Worm (Caenorhabditis elegans) whole organism, L4/young adult: ENCODE data around the gene M70.5.
"Not testable (repeated sequence)": the region's sequence is repeated elsewhere in the genome, so short reads cannot be mapped to it uniquely, and the experiment has no call there.

Experiments used
- W03F9.2 ChIP-seq: fragments of 150-350 bp; optimal IDR thresholded peaks from 2 replicates; lab custom pipeline; 2014; ENCODE audit warnings: missing biosample characterization, missing genetic modification characterization
- dao-5 ChIP-seq: sonication (generic microtip); optimal IDR thresholded peaks from 2 replicates; lab custom pipeline; 2016; ENCODE audit warnings: missing genotype, missing genetic modification characterization, moderate library complexity, missing compliant biosample characterization
- him-1 ChIP-seq: sonication (generic microtip); optimal IDR thresholded peaks from 2 replicates; lab custom pipeline; 2016; ENCODE audit warnings: missing genotype, missing genetic modification reagents, missing genetic modification characterization, missing compliant biosample characterization

The M70.5 gene

DNA sequence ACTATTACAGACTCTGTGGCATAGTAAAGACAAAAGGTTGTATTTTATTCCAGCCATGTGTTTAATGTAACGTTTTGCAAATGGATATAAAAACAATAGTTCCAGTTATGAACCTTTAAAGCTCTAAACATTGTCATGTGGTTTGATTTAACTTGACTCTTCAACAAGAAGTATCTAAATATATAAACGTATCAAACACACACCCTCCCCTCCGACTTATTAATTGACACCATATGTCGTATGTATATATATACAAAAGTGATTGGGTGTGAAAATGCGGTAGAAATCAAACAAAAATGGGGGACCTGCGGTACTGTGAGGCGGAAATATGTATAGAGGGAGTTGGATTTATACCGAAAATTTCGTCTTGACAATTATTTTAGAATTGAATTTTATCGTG lies 23.0 kb upstream of the M70.5 start:
- TF ChIP-seq W03F9.2: no peak
- TF ChIP-seq dao-5: no peak
- TF ChIP-seq him-1 (tag; lab: Kevin White, UChicago): no peak

DNA sequence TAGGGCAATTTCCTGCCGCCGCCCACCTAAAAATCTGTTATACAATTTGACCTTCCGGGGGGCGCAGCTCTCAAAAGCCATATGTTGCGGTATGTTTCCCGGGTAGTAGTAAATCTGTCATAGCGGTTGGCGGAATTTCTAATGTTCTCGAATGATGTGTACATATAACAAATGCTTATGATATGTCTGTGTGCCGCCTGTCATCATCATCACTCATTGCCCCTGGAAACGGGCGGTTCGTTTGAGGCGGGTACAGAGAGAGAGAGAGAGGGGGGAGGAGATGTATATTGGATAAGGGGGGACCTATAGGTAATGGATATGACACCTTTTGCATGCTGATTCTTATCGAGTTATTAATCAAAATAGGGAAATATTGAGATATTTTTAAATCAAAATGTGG lies 21.2 kb upstream of the M70.5 start:
- TF ChIP-seq him-1 (tag; lab: Kevin White, UChicago) (no peak), dao-5 (no peak)

DNA sequence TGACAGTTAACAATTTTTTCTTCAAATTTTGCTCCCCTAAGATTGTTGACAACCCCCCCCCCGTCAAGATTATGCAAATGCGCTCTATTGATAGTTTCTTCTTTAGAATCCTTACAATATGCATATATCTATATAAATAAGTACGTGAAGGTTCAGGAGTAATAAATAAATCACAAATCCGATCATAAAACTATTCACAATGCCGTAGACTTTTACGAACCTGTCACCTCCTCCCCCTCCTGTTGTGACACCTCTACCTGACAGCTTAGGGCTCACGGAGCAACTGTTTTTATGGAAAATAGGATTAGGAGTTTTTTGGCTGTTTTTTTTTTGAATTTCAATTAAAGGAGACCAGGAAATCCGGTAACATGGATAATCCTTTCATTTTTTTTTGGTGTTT lies 16.7 kb upstream of the M70.5 start:
- TF ChIP-seq W03F9.2 (no peak), him-1 (tag; lab: Kevin White, UChicago) (no peak), dao-5 (no peak)

DNA sequence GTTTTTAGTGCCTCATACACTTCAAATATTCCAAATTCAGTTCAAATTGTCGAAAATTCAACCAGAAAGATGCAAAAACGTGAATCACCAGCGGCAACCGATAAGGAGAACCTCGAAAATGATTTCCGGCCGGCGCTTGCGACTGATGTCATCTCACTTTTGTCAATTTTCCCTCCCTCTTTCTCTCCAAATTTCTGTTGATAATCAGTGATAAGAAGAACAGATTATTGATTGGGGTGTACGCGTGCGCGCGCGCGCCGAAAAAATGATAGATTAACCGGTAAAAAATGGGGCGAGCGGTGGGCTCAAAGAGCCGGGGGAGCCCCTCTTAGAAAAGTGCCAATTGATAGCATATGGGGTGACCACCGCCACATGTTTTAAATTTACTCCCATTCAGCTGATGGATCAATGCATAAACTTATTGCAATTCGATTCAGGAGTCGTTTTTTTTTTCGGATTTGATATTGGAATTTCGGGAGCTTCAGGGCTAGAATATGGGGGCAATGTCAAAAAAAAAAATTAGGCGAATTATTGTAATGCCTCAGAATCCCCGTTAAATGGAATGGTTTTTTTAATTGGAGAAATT lies 9.1 kb upstream of the M70.5 start:
- TF ChIP-seq dao-5 (no peak), him-1 (tag; lab: Kevin White, UChicago) (no peak), W03F9.2 (no peak)

DNA sequence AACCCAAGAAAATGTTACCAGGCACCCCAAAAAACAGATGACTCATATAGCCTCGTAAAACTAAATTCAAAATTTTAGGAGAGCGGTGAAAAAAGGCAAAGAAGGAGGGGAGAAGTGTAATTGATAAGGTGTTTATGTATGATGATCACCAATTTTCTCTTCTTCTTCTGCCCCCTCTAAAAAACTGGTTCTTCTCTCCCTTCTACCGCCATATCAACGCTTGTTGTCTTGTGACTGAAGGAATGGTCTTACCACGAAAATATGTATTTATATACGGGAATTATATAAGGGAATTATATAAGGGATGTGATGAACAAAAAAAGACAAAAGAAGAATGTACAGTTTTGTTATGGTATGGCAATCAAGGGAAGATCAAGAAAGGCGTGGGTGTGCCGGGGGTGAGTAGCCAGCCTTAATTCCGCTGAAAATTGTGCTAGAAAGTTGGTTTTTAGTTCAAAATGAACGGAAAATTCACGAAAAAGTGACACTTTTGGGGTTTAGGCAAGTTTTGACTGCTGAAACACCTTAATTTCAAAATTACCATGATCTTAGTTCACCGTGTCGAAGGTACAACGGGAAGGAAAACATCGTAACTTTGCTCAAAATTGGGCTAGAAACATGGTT lies 6.0 kb upstream of the M70.5 start:
- TF ChIP-seq him-1 (tag; lab: Kevin White, UChicago) (no peak), W03F9.2 (no peak), dao-5 (no peak)

DNA sequence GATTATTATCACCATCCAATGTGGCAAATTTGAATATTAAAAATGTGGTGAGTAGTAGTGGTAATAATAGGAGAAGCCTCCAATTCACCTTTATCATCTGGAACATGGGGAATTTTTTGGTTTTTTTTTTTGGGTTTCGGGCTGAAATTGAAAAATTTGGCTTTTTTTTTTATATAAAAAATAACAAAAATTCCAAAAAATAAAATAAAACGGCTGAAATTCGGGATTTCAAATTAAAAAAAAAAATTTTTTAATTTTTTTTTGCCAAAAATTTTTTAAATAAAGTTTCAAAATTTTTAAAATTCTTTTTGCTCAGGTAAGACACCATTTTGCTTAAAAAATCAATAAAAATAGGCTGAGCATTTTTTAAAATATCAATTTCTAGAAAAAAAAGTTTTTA lies 11.9 kb downstream of the M70.5 start, which contains the start of gene famp-1:
famp-1 (minus strand) TSS at position 101 of the 400 bp plus-strand sequence.
- TF ChIP-seq him-1 (tag; lab: Kevin White, UChicago) (no peak), W03F9.2 (no peak), dao-5 (no peak)

DNA sequence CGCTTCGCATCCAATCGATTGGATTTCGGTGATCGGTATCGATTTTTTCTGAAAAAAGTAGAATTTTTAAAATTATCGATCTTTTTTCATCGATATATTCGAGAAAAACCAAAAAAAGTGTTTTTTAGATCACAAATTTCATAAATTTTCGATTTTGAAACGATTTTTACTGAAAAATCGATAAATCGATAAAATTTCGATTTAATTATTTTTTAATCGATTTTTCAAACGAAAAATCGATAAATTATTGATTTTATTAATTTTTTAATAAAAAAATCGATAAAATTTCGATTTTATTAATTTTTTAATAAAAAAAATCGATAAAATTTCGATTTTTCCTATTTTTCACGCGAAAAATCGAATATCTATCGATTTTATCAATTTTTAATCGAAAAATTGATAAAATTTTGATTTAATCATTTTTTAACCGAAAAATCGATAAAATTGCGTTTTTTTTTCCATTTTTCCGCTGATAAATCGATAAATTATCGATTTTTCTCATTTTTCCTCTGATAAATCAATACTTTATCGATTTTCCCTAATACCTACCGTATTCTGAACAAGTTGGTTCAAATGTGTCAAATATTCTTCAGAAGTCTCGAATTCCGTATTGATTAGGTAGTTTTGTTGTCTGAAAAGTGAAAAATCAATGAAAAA lies 21.9 kb downstream of the M70.5 start:
- no peak for TF ChIP-seq him-1 (tag; lab: Kevin White, UChicago)
- TF ChIP-seq W03F9.2: no peak
- TF ChIP-seq dao-5: no peak

DNA sequence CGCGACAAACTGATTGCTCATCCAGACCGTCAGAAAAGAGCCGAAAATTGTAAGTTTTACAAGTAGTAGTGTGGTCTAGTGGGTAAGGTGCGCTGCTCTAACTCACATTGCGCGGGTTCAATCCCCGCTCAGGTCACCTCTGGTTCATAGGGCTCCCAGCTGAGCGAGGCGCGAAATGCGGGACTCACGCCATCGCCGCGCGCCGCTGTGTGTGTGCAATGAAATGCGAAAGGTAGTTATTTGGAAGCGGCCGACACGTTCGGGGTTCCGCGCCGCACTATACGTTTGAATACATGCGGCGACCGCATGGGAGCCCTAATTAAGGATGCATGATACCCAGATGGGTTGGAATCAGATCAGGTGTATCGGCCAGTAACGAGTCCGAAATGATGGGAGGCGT lies 29.3 kb downstream of the M70.5 start:
- TF ChIP-seq dao-5 (no peak), him-1 (tag; lab: Kevin White, UChicago) (no peak), W03F9.2 (no peak)

DNA sequence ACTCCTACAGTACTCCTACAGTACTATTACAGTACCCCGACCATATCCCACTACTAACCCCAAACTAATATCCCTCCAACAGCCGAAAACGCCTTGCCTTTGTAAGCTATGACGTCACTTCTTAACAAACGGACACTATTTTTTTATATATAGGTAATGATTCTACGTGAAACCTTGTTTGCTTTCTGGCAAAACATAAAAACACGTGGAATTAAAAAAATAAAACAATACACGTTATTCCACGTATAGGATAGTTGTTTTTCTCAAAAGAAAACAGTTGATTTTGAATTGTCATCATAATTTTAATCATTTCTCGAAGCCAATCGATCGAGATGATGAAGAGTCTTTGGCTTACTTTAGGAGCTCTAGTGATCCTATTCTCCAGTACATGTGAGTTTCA lies 29.9 kb downstream of the M70.5 start, which contains the start of gene M70.1:
M70.1 (plus strand) TSS at position 301 of the 400 bp plus-strand sequence.
- not testable (repeated sequence) for TF ChIP-seq dao-5; W03F9.2; him-1 (tag; lab: Kevin White, UChicago)

DNA sequence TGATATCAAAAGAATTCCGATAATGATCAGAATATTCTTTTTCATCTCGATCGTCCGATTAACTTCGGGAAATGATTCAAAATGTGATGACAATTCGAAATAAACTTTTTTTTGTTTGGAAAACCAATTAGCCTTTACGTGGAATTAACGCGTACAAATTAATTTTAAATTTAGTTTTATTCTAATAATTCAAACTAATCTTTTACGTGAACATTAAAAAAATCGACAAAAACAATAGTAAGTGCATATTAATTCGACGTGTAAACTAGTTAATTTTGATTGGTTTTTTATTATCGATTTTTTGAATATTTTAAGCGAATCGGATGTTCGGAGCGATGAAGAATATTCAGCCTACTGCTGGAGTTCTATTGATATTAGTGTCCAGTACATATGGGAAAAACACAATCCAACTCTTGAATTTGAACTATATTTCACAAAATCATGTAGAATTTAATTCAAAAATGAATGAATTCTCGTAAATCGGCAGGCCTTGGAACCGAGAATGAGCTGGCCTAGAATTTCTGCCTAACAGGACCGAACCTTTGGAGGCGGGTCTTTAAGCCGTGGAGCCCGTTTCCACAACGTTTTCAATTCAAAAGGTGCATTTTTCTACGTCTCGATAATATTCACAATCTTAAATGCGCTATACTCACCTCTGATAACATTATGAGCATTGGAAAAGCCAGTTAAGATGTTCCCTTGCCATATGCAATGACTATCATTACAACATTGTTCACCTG lies 32.9 kb downstream of the M70.5 start, which contains the start of the genes M70.3 and M70.2:
M70.3 (minus strand) TSS at position 101 of the 740 bp plus-strand sequence.
M70.2 (plus strand) TSS at position 690 of the 740 bp plus-strand sequence.
- TF ChIP-seq dao-5 (no peak), him-1 (tag; lab: Kevin White, UChicago) (no peak), W03F9.2 (no peak)

DNA sequence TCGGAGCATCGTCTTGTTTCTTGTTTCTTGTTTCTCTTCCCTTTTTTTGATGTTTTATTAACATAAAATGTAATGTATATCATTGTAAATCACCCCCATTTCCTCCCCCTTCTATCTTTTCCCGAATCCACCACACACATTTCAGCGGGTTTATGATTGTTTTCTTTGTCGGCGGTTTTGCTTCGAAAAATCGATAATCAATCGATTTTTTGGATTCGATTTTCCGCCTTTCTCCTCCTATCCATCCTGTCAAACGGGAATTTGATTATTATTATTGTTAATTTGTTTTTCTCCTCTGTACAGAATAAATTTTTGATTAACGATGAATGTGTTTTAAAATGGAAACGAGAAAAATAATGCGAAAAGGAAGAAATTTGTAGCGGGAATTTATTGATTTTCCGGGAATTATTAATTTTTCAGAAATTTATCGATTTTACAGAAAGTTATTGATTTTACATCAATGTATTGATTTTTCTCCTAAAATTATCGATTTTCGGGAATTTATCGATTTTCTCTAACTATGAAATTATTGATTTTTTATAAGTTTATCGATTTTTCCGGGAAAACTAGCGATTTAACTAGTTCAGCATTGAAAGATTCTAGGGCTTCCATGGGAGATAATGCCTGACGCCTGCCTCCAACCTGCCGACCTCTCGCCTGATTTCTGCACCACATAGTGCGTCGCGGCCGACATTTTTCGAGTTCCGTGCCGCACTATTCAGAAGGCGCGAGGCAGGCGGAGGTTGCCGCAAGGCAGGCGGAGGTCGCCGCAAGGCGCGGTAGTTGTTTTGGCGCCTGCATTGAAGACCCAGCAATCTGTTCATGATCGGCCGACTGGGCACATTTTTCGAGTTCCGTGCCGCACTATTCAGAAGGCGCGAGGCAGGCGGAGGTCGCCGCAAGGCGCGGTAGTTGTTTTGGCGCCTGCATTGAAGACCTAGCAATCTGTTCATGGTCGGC lies 38.5 kb downstream of the M70.5 start:
- no peak for TF ChIP-seq dao-5
- no peak for TF ChIP-seq W03F9.2

DNA sequence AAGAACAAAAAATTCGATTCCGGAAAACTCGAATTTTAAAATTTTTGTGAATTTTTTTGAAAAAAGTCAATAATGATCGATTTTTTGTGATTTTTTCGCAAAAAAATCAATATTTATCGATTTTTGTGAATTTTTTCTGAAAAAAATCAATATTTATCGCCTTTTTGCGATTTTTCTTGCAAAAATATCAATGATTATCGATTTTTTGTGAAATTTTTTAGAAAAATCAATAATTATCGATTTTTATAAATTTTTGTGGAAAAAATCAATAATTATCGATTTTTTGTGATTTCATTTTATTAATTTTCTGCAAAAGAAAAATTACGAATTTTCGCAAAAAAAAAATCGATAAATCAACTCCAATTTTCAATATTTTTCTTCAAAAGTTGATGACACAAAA lies 39.4 kb downstream of the M70.5 start:
- TF ChIP-seq dao-5 (no peak), W03F9.2 (no peak), him-1 (tag; lab: Kevin White, UChicago) (no peak)

DNA sequence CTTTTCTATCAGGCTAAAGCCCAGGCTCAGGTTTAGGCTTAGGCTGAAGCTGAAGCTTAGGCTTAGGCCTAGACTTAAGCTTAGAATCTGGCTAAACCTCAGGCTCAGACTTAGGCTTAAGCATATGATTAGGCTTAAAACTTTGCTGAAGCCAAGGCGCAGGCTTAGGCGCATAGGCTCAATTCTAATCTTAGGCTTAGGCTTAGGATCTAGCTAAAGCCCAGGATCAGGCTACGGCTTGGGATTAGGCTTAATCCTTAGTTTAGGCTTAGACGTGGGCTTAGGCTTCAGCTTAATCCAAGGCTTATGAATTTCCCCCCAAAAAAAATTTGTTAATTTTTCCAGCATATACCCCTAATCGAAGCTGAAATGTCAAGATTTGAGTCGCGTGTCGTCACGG lies 46.7 kb downstream of the M70.5 start:
- TF ChIP-seq him-1 (tag; lab: Kevin White, UChicago) (no peak), W03F9.2 (no peak), dao-5 (no peak)
